Worm (Caenorhabditis elegans): ENCODE data around the gene Y62H9A.11.

DNA sequence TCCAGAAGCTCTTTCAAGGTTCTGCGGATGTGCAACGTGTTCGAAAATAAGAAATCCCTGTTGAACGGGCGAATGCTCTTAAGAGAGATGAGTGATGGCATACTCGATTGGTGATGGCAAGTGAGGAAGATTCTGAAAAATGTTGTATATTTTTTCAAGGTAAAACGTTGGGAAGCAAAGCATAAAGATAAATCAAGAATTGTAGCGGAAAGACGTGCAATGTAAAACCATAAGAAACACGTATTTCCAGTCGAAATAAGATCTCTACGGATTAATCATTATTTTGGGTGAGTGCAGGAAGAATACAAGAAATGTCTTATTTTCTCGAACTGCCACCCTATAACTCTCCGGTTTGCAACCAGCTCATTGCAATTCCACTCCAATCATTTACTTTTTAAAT lies 37.9 kb downstream of the Y62H9A.11 start, which contains the start of gene dot-1.2:
- TF ChIP-seq mdl-1 (tag; optimal IDR thresholded peaks at IDR 0.05), result no peak
- no peak for TF ChIP-seq unc-62 (GFP tag; optimal IDR thresholded peaks at IDR 0.05)
- TF ChIP-seq F16B12.6 (tag; optimal IDR thresholded peaks at IDR 0.05), result no peak
- TF ChIP-seq egl-27 (tag; optimal IDR thresholded peaks at IDR 0.05), result no peak
- TF ChIP-seq xbp-1 (tag; optimal IDR thresholded peaks at IDR 0.05), result no peak
- no peak for TF ChIP-seq aha-1 (tag; optimal IDR thresholded peaks at IDR 0.05)
- TF ChIP-seq egl-13 (tag; optimal IDR thresholded peaks at IDR 0.05), result no peak
- no peak for TF ChIP-seq elt-2 (tag; optimal IDR thresholded peaks at IDR 0.05)
- TF ChIP-seq elt-3 (tag; optimal IDR thresholded peaks at IDR 0.05), result no peak
- no peak for TF ChIP-seq irx-1 (tag; optimal IDR thresholded peaks at IDR 0.05)
- no peak for TF ChIP-seq fos-1 (tag; optimal IDR thresholded peaks at IDR 0.05)
- no peak for TF ChIP-seq hpl-2 (GFP tag; optimal IDR thresholded peaks at IDR 0.05)
- no peak for TF ChIP-seq blmp-1 (tag; optimal IDR thresholded peaks at IDR 0.05)
- no peak for TF ChIP-seq nhr-71 (tag; optimal IDR thresholded peaks at IDR 0.05)

Measured in whole organism, L1 larva.